Fruit fly (Drosophila melanogaster): ENCODE results near the gene Cdk12.
A peak's percentile ranks its signal among the peaks of the same experiment; 100 is the strongest.

The Cdk12 gene

dm6 chr3L:21515823-21516715 is at the start of gene Cdk12, which contains the start of gene SAK (continued):
- TF ChIP-seq bigmax (GFP tag; optimal IDR thresholded peaks at IDR 0.05) = no peak
- TF ChIP-seq al (GFP tag; IDR thresholded peaks at IDR 0.05) = peak; percentile 75
- no peak for TF ChIP-seq gcm2 (GFP tag; optimal IDR thresholded peaks at IDR 0.05)
- TF ChIP-seq CHES-1-like (GFP tag; optimal IDR thresholded peaks at IDR 0.05) = peak; percentile 28
- TF ChIP-seq YL-1 (GFP tag; optimal IDR thresholded peaks at IDR 0.05) = peak; percentile 69
- TF ChIP-seq Hr51 (GFP tag; optimal IDR thresholded peaks at IDR 0.05) = peak; percentile 61 to 86
- no peak for TF ChIP-seq ash1 (GFP tag; optimal IDR thresholded peaks at IDR 0.05)
- peak; percentile 86 for TF ChIP-seq CG9817 (tag; optimal IDR thresholded peaks at IDR 0.05)
- TF ChIP-seq Nf-YA (GFP tag; IDR thresholded peaks at IDR 0.05) = no peak
- no peak for TF ChIP-seq Kr (GFP tag; optimal IDR thresholded peaks at IDR 0.05)
- TF ChIP-seq dysf (GFP tag; IDR thresholded peaks at IDR 0.05) = peak; percentile 86
- TF ChIP-seq CG16779 (GFP tag; IDR thresholded peaks at IDR 0.05) = 0 out of 2 replicates have a peak, but pooled peaks have one; percentile 30
- peak; percentile 68 for TF ChIP-seq CG6654 (GFP tag; optimal IDR thresholded peaks at IDR 0.05)
- TF ChIP-seq CG32767 (GFP tag; IDR thresholded peaks at IDR 0.05) = peak; percentile 53
- TF ChIP-seq nau (GFP tag; optimal IDR thresholded peaks at IDR 0.05) = no peak
- TF ChIP-seq nerfin-1 (tag; optimal IDR thresholded peaks at IDR 0.05) = peak; percentile 77
- TF ChIP-seq CG18619 (GFP tag; optimal IDR thresholded peaks at IDR 0.05) = peak; percentile 87
- TF ChIP-seq Adf1 (GFP tag; IDR thresholded peaks at IDR 0.05) = peak; percentile 55
- TF ChIP-seq br (optimal IDR thresholded peaks at IDR 0.05) = no peak
- peak; percentile 67; the same call in 1 of the 2 replicates for TF ChIP-seq ranshi (GFP tag; IDR thresholded peaks at IDR 0.05)
- peak; percentile 24; the same call in 1 of the 2 replicates for TF ChIP-seq ham (GFP tag; IDR thresholded peaks at IDR 0.05)
- TF ChIP-seq CG3726 (GFP tag; IDR thresholded peaks at IDR 0.05) = peak; percentile 73; the same call in 2 of the 3 replicates
- TF ChIP-seq CG43689 (GFP tag; IDR thresholded peaks at IDR 0.05) = 0 out of 2 replicates have a peak, but pooled peaks have one; percentile 34
- TF ChIP-seq D (optimal IDR thresholded peaks at IDR 0.05) = no peak
- peak; percentile 81 for TF ChIP-seq D (GFP tag; optimal IDR thresholded peaks at IDR 0.05)
- peak; percentile 55 for TF ChIP-seq Spps (tag; optimal IDR thresholded peaks at IDR 0.05)
- TF ChIP-seq sr (GFP tag; IDR thresholded peaks at IDR 0.05) = peak; percentile 5; the same call in 1 of the 3 replicates
- TF ChIP-seq CG10565 (GFP tag; optimal IDR thresholded peaks at IDR 0.05) = peak; percentile 38
- TF ChIP-seq vnd (GFP tag; IDR thresholded peaks at IDR 0.05; ENCODE audit: partially characterized antibody) = 0 out of 3 replicates have a peak, but pooled peaks have one; percentile 39
- TF ChIP-seq E2f1 (GFP tag; IDR thresholded peaks at IDR 0.05) = peak; percentile 82
- TF ChIP-seq sug (tag; optimal IDR thresholded peaks at IDR 0.05) = peak; percentile 87
- TF ChIP-seq Nf-YB (GFP tag; optimal IDR thresholded peaks at IDR 0.05) = peak; percentile 69
- peak; percentile 78 for TF ChIP-seq ase (GFP tag; IDR thresholded peaks at IDR 0.05)
- peak; percentile 91 for TF ChIP-seq CG12391 (tag; optimal IDR thresholded peaks at IDR 0.05)
- peak; percentile 40 for TF ChIP-seq run (tag; optimal IDR thresholded peaks at IDR 0.05)
- TF ChIP-seq Antp (GFP tag; optimal IDR thresholded peaks at IDR 0.05) = peak; percentile 71
- TF ChIP-seq HLH54F (GFP tag; optimal IDR thresholded peaks at IDR 0.05) = peak; percentile 74
- TF ChIP-seq CG10959 (GFP tag; IDR thresholded peaks at IDR 0.05) = no peak; the same call in 1 of the 2 replicates
- TF ChIP-seq CG12104 (GFP tag; optimal IDR thresholded peaks at IDR 0.05) = peak; percentile 91
- TF ChIP-seq pnt (GFP tag; optimal IDR thresholded peaks at IDR 0.05) = peak; percentile 71
- peak; percentile 80 for TF ChIP-seq Rx (GFP tag; IDR thresholded peaks at IDR 0.05)
- TF ChIP-seq H2.0 (GFP tag; IDR thresholded peaks at IDR 0.05) = peak; percentile 69
- peak; percentile 74 for TF ChIP-seq CG17328 (GFP tag; IDR thresholded peaks at IDR 0.05)
- TF ChIP-seq CG31388 (GFP tag; optimal IDR thresholded peaks at IDR 0.05) = peak; percentile 76
- peak; percentile 47 for TF ChIP-seq chn (GFP tag; optimal IDR thresholded peaks at IDR 0.05)
- TF ChIP-seq CG12942 (GFP tag; optimal IDR thresholded peaks at IDR 0.05) = peak; percentile 76
- TF ChIP-seq tgo (GFP tag; IDR thresholded peaks at IDR 0.05) = peak; percentile 77
- peak; percentile 83 for TF ChIP-seq dmrt99B (tag; optimal IDR thresholded peaks at IDR 0.05)
- TF ChIP-seq CG6272 (GFP tag; IDR thresholded peaks at IDR 0.05) = peak; percentile 81

Measured in whole organism, embryonic.